Fruit fly (Drosophila melanogaster): Measurements from ENCODE around the gene Aldh7A1.

Aldh7A1 gene

DNA sequence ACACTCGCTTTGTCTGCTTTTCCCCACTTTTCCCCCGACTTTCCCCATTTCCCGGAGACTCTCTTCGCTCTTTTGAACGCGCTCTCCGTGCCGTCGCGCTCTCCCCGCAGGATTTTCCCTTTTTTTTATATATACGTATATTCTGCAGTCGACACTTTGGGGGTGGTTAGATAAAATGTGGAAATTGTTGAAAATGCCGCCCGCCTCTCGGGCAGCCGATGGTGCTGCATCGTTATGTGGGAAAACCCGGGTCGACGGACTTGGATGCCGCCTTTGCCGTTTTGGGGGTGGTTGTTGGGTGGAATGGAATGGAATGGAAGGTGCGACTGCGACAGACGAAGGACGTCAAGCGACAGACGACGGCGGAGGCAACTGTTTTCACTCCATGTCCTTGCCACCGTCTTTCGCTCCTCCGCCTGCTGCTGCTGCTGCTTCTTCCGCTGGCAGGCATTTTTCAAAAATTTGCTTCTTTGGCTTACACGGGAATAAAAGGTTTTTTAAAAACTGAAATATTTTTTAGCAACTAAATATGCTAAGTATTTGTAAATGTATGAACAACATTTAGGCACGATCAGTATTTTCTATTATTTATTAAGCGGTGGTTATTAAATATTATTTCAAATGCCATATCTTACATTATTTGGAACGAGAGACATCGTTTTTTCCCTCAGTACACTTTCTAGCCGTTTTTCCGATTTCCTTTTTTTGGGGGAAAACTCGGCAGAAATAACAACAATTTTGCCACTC, 37.7 kb downstream of the Aldh7A1 start (continued):
- TF ChIP-seq sd (tag; optimal IDR thresholded peaks at IDR 0.05): peak; percentile 51
- TF ChIP-seq D19A (tag; optimal IDR thresholded peaks at IDR 0.05): peak; percentile 18
- TF ChIP-seq CG17829 (tag; optimal IDR thresholded peaks at IDR 0.05): peak; percentile 27
- no peak for TF ChIP-seq CG15479 (GFP tag; optimal IDR thresholded peaks at IDR 0.05)
- TF ChIP-seq Ets65A (GFP tag): peak; percentile 64
- no peak for TF ChIP-seq schlank (tag; optimal IDR thresholded peaks at IDR 0.05)
- no peak for TF ChIP-seq CG7745 (tag; optimal IDR thresholded peaks at IDR 0.05)
- no peak for TF ChIP-seq stc (GFP tag; IDR thresholded peaks at IDR 0.05)
- TF ChIP-seq CG1792 (GFP tag; optimal IDR thresholded peaks at IDR 0.05): no peak
- no peak for TF ChIP-seq jing (GFP tag; optimal IDR thresholded peaks at IDR 0.05)
- TF ChIP-seq onecut (GFP tag; IDR thresholded peaks at IDR 0.05): no peak
- TF ChIP-seq ken (GFP tag; IDR thresholded peaks at IDR 0.05): no peak
- no peak for TF ChIP-seq NK7.1 (GFP tag; optimal IDR thresholded peaks at IDR 0.05)
- no peak for TF ChIP-seq pnt (GFP tag; optimal IDR thresholded peaks at IDR 0.05)
- no peak for TF ChIP-seq CG15696 (tag; optimal IDR thresholded peaks at IDR 0.05)
- TF ChIP-seq Lhr (GFP tag; optimal IDR thresholded peaks at IDR 0.05): no peak
- no peak for TF ChIP-seq CG1647 (GFP tag; optimal IDR thresholded peaks at IDR 0.05)
- no peak for TF ChIP-seq ara (GFP tag; IDR thresholded peaks at IDR 0.05)
- TF ChIP-seq CG18476 (GFP tag; optimal IDR thresholded peaks at IDR 0.05): no peak
- TF ChIP-seq Dek (tag; optimal IDR thresholded peaks at IDR 0.05): no peak
- no peak for TF ChIP-seq CG3065 (GFP tag; optimal IDR thresholded peaks at IDR 0.05)
- no peak for TF ChIP-seq CG7271 (tag; optimal IDR thresholded peaks at IDR 0.05)
- peak; percentile 43 for TF ChIP-seq CG9727 (GFP tag; optimal IDR thresholded peaks at IDR 0.05)
- TF ChIP-seq BEAF-32 (GFP tag; optimal IDR thresholded peaks at IDR 0.05): no peak
- TF ChIP-seq tx (GFP tag; optimal IDR thresholded peaks at IDR 0.05): no peak
- no peak for TF ChIP-seq vnd (GFP tag; IDR thresholded peaks at IDR 0.05; ENCODE audit: partially characterized antibody)
- peak; percentile 23 for TF ChIP-seq bcd (GFP tag; optimal IDR thresholded peaks at IDR 0.05)
- no peak; the same call in 1 of the 2 replicates for TF ChIP-seq danr (GFP tag; IDR thresholded peaks at IDR 0.05)
- no peak for TF ChIP-seq Neu2 (GFP tag; optimal IDR thresholded peaks at IDR 0.05; ENCODE audit: borderline replicate concordance)
- TF ChIP-seq CG16813 (GFP tag; IDR thresholded peaks at IDR 0.05; ENCODE audit: partially characterized antibody): no peak
- peak; percentile 80 for TF ChIP-seq sens (GFP tag)
- no peak for TF ChIP-seq Doc3 (GFP tag; IDR thresholded peaks at IDR 0.05; ENCODE audit: partially characterized antibody)
- peak; percentile 3 for TF ChIP-seq Mad (GFP tag; optimal IDR thresholded peaks at IDR 0.05)
- no peak for TF ChIP-seq MTF-1 (GFP tag; optimal IDR thresholded peaks at IDR 0.05; ENCODE audit: borderline replicate concordance)
- TF ChIP-seq Ptx1 (GFP tag; IDR thresholded peaks at IDR 0.05): peak; percentile 23; the same call in 1 of the 2 replicates
- no peak for TF ChIP-seq twi (tag; optimal IDR thresholded peaks at IDR 0.05)
- no peak for TF ChIP-seq HmgD (GFP tag; optimal IDR thresholded peaks at IDR 0.05)
- TF ChIP-seq CG30403 (GFP tag; optimal IDR thresholded peaks at IDR 0.05): peak; percentile 22
- no peak for TF ChIP-seq CG8765 (GFP tag; IDR thresholded peaks at IDR 0.05)
- no peak for TF ChIP-seq Dll (GFP tag; IDR thresholded peaks at IDR 0.05; ENCODE audit: partially characterized antibody)
- no peak for TF ChIP-seq D19B (GFP tag; optimal IDR thresholded peaks at IDR 0.05)
- TF ChIP-seq CG10209 (GFP tag; optimal IDR thresholded peaks at IDR 0.05): no peak
- no peak for TF ChIP-seq Hr3 (GFP tag; optimal IDR thresholded peaks at IDR 0.05)
- no peak for TF ChIP-seq CG31224 (GFP tag; IDR thresholded peaks at IDR 0.05)
- no peak for TF ChIP-seq MESR4 (GFP tag; optimal IDR thresholded peaks at IDR 0.05)
- no peak for TF ChIP-seq emc (GFP tag; optimal IDR thresholded peaks at IDR 0.05)
- TF ChIP-seq Atf6 (GFP tag; IDR thresholded peaks at IDR 0.05): no peak
- no peak for TF ChIP-seq CG9797 (GFP tag; optimal IDR thresholded peaks at IDR 0.05)
- TF ChIP-seq CG18599 (GFP tag; optimal IDR thresholded peaks at IDR 0.05): peak; percentile 68
- TF ChIP-seq exex (tag; optimal IDR thresholded peaks at IDR 0.05): no peak

All from whole organism, embryonic.